Fruit fly (Drosophila melanogaster) whole organism, prepupa: ENCODE measurements around the gene M6.

Source experiments
- CG10669 ChIP-seq: fragments of 200-800 bp; sonication (Bioruptor generic); optimal IDR thresholded peaks from 3 replicates; lab custom pipeline; 2018; ENCODE audit warnings: missing biosample characterization, mild to moderate bottlenecking, missing genetic modification characterization, moderate library complexity
- CG11294 ChIP-seq: fragments of 200-800 bp; sonication (Bioruptor generic); IDR thresholded peaks from 2 replicates; pipeline ENCODE4 v1.3.6; 2022; ENCODE audit warnings: missing biosample characterization, missing genetic modification characterization
- CG11762 ChIP-seq: fragments of 200-800 bp; sonication (Bioruptor generic); optimal IDR thresholded peaks from 3 replicates; lab custom pipeline; 2016; ENCODE audit warnings: missing biosample characterization, missing genetic modification characterization; ENCODE audit not compliant: insufficient read depth
- CG11902 ChIP-seq: fragments of 200-800 bp; sonication (Bioruptor generic); optimal IDR thresholded peaks from 3 replicates; lab custom pipeline; 2016; ENCODE audit warnings: missing biosample characterization, missing genetic modification characterization
- CG1621 ChIP-seq: fragments of 200-800 bp; sonication (Bioruptor generic); optimal IDR thresholded peaks from 3 replicates; lab custom pipeline; 2018; ENCODE audit warnings: missing biosample characterization, mild to moderate bottlenecking, missing genetic modification characterization
- CG16779 ChIP-seq: fragments of 200-800 bp; sonication (Bioruptor generic); optimal IDR thresholded peaks from 3 replicates; lab custom pipeline; 2017; ENCODE audit warnings: missing biosample characterization, mild to moderate bottlenecking, missing genetic modification characterization
- CG32006 ChIP-seq: fragments of 200-800 bp; sonication (Bioruptor generic); optimal IDR thresholded peaks from 3 replicates; lab custom pipeline; 2017; ENCODE audit warnings: missing biosample characterization, mild to moderate bottlenecking, missing genetic modification characterization
- CG34406 ChIP-seq: fragments of 200-800 bp; sonication (Bioruptor generic); optimal IDR thresholded peaks from 3 replicates; lab custom pipeline; 2016; ENCODE audit warnings: missing biosample characterization, missing genetic modification characterization
- CG3919 ChIP-seq: fragments of 200-800 bp; sonication (Bioruptor generic); optimal IDR thresholded peaks from 3 replicates; lab custom pipeline; 2016; ENCODE audit warnings: missing biosample characterization, missing genetic modification characterization
- CG6163 ChIP-seq: fragments of 200-800 bp; sonication (Bioruptor generic); IDR thresholded peaks from 3 replicates; pipeline ENCODE4 v1.3.6; 2022; ENCODE audit warnings: missing biosample characterization, missing genetic modification characterization
- CG6792 ChIP-seq: fragments of 200-800 bp; sonication (Bioruptor generic); optimal IDR thresholded peaks from 3 replicates; lab custom pipeline; 2016; ENCODE audit warnings: missing biosample characterization, missing genetic modification characterization
- CG6808 ChIP-seq: fragments of 200-800 bp; sonication (Bioruptor generic); optimal IDR thresholded peaks from 3 replicates; lab custom pipeline; 2017; ENCODE audit warnings: missing biosample characterization, missing genetic modification characterization, mild to moderate bottlenecking, moderate library complexity, missing genetic modification reagents
- CG8119 ChIP-seq: fragments of 200-800 bp; sonication (Bioruptor generic); IDR thresholded peaks from 3 replicates; pipeline ENCODE4 v1.3.6; 2022; ENCODE audit warnings: missing biosample characterization, missing genetic modification characterization
- CG8319 ChIP-seq: fragments of 200-800 bp; sonication (Bioruptor generic); optimal IDR thresholded peaks from 3 replicates; lab custom pipeline; 2016; ENCODE audit warnings: missing biosample characterization, missing genetic modification characterization
- CG8632 ChIP-seq: fragments of 200-800 bp; sonication (Bioruptor generic); optimal IDR thresholded peaks from 3 replicates; lab custom pipeline; 2016; ENCODE audit warnings: missing biosample characterization, missing genetic modification characterization
- Eip78C ChIP-seq: fragments of 200-800 bp; sonication (Bioruptor generic); peaks from one replicate; lab custom pipeline; 2016; ENCODE audit warnings: missing biosample characterization, missing genetic modification characterization
- Eip93F ChIP-seq: fragments of 200-800 bp; sonication (Bioruptor generic); optimal IDR thresholded peaks from 2 replicates; lab custom pipeline; 2016; ENCODE audit warnings: missing biosample characterization, mild to moderate bottlenecking, missing genetic modification characterization
- Ets21C ChIP-seq: fragments of 200-800 bp; sonication (Bioruptor generic); optimal IDR thresholded peaks from 3 replicates; lab custom pipeline; 2016; ENCODE audit warnings: missing biosample characterization, missing genetic modification characterization
- Ets96B ChIP-seq: fragments of 200-800 bp; optimal IDR thresholded peaks from 2 replicates; lab custom pipeline; 2019; ENCODE audit warnings: missing biosample characterization, mild to moderate bottlenecking, missing genetic modification characterization, moderate library complexity
- Hr4 ChIP-seq: fragments of 200-800 bp; sonication (Bioruptor generic); optimal IDR thresholded peaks from 3 replicates; lab custom pipeline; 2016; ENCODE audit warnings: missing biosample characterization, missing genetic modification characterization
- Met ChIP-seq: fragments of 200-800 bp; sonication (Bioruptor generic); optimal IDR thresholded peaks from 3 replicates; lab custom pipeline; 2016; ENCODE audit warnings: missing biosample characterization, missing genetic modification characterization
- OdsH ChIP-seq: fragments of 200-800 bp; sonication (Bioruptor generic); optimal IDR thresholded peaks from 3 replicates; lab custom pipeline; 2016; ENCODE audit warnings: missing biosample characterization, missing genetic modification characterization
- Sox102F ChIP-seq: fragments of 200-800 bp; sonication (Bioruptor generic); optimal IDR thresholded peaks from 2 replicates; lab custom pipeline; 2016; ENCODE audit warnings: missing biosample characterization, mild to moderate bottlenecking, missing genetic modification characterization
- achi ChIP-seq: fragments of 200-800 bp; sonication (Bioruptor generic); optimal IDR thresholded peaks from 3 replicates; lab custom pipeline; 2016; ENCODE audit warnings: missing biosample characterization, missing genetic modification characterization
- acj6 ChIP-seq: fragments of 200-800 bp; sonication (Bioruptor generic); optimal IDR thresholded peaks from 3 replicates; lab custom pipeline; 2016; ENCODE audit warnings: missing biosample characterization, missing genetic modification characterization
- cyc ChIP-seq: fragments of 200-800 bp; sonication (Bioruptor generic); optimal IDR thresholded peaks from 3 replicates; lab custom pipeline; 2016; ENCODE audit warnings: missing biosample characterization, missing genetic modification characterization
- dac ChIP-seq: fragments of 200-800 bp; sonication (Bioruptor generic); optimal IDR thresholded peaks from 2 replicates; lab custom pipeline; 2017; ENCODE audit warnings: missing biosample characterization, mild to moderate bottlenecking, missing genetic modification characterization
- dsx ChIP-seq: fragments of 200-800 bp; optimal IDR thresholded peaks from 3 replicates; lab custom pipeline; 2019; ENCODE audit warnings: missing biosample characterization, mild to moderate bottlenecking, missing genetic modification characterization, moderate library complexity; ENCODE audit not compliant: poor library complexity, severe bottlenecking
- eg ChIP-seq: fragments of 200-800 bp; sonication (Bioruptor generic); IDR thresholded peaks from 3 replicates; pipeline ENCODE4 v1.3.6; 2022; ENCODE audit warnings: missing biosample characterization, missing genetic modification characterization
- fd59A ChIP-seq: fragments of 200-800 bp; sonication (Bioruptor generic); optimal IDR thresholded peaks from 2 replicates; lab custom pipeline; 2017; ENCODE audit warnings: missing biosample characterization, mild to moderate bottlenecking, missing genetic modification characterization, missing genetic modification reagents
- fd85E ChIP-seq: fragments of 200-800 bp; sonication (Bioruptor generic); optimal IDR thresholded peaks from 3 replicates; lab custom pipeline; 2016; ENCODE audit warnings: missing biosample characterization, missing genetic modification characterization
- fkh ChIP-seq: fragments of 200-800 bp; sonication (Bioruptor generic); optimal IDR thresholded peaks from 3 replicates; lab custom pipeline; 2017; ENCODE audit warnings: missing biosample characterization, mild to moderate bottlenecking, missing genetic modification characterization, moderate library complexity
- lz ChIP-seq: fragments of 200-800 bp; sonication (Bioruptor generic); optimal IDR thresholded peaks from 3 replicates; lab custom pipeline; 2016; ENCODE audit warnings: missing biosample characterization, missing genetic modification characterization
- salr ChIP-seq, 2 experiments: fragments of 200-800 bp; sonication (Bioruptor generic); optimal IDR thresholded peaks; 3 replicates each; lab custom pipeline; 2016 to 2018; ENCODE audit warnings: missing biosample characterization in 2 of 2, missing genetic modification characterization in 2 of 2, mild to moderate bottlenecking in 1 of 2
- ss ChIP-seq, 2 experiments: fragments of 200-800 bp; sonication (Bioruptor generic); optimal IDR thresholded peaks; 2 replicates in 1 of 2; 3 replicates in 1 of 2; lab custom pipeline; 2017 to 2018; ENCODE audit warnings: mild to moderate bottlenecking in 2 of 2, missing biosample characterization in 2 of 2, missing genetic modification characterization in 2 of 2, moderate library complexity in 1 of 2
- svp ChIP-seq: fragments of 200-800 bp; sonication (Bioruptor generic); peaks from one replicate; lab custom pipeline; 2016; ENCODE audit warnings: missing biosample characterization, missing genetic modification characterization
- topi ChIP-seq: fragments of 200-800 bp; sonication (Bioruptor generic); optimal IDR thresholded peaks from 3 replicates; lab custom pipeline; 2016; ENCODE audit warnings: missing biosample characterization, missing genetic modification characterization

The M6 gene

dm6 chr3L:21507354-21507928 is at the start of gene M6, which contains the start of gene Glg1 (continued):
- TF ChIP-seq eg (no peak; the same call in 1 of the 3 replicates), CG16779 (tag; lab: Kevin White, UChicago) (no peak), CG6792 (GFP tag; lab: Kevin White, UChicago) (peak; percentile 55), salr (GFP tag; optimal IDR thresholded peaks at IDR 0.05; lab: Kevin White, UChicago) (peak in 1 of 2 experiments; percentile 40), topi (GFP tag; lab: Kevin White, UChicago) (peak; percentile 73), CG3919 (no peak), Ets21C (GFP tag; lab: Kevin White, UChicago) (peak; percentile 61), CG8632 (GFP tag; lab: Kevin White, UChicago) (no peak), cyc (GFP tag; lab: Kevin White, UChicago) (peak; percentile 63)

dm6 chr3L:21458736-21459135 is 48.9 kb upstream of the M6 start:
- TF ChIP-seq CG11294 (GFP tag; lab: Robert Waterston, UW): no peak
- no peak for TF ChIP-seq dac (GFP tag; lab: Kevin White, UChicago)
- peak; percentile 22 for TF ChIP-seq fkh (GFP tag; lab: Kevin White, UChicago)
- TF ChIP-seq CG8119 (GFP tag; lab: Robert Waterston, UW): no peak
- no peak for TF ChIP-seq cyc (GFP tag; lab: Kevin White, UChicago)
- TF ChIP-seq CG16779 (tag; lab: Kevin White, UChicago): no peak

- TF ChIP-seq eg (no peak), CG34406 (GFP tag; lab: Kevin White, UChicago) (no peak), ss (GFP tag; optimal IDR thresholded peaks at IDR 0.05; lab: Kevin White, UChicago) (no peak), CG8319 (GFP tag; lab: Kevin White, UChicago) (no peak), fd85E (no peak), CG8632 (GFP tag; lab: Kevin White, UChicago) (no peak), CG11762 (GFP tag; lab: Kevin White, UChicago) (no peak), dsx (GFP tag; lab: Kevin White, UChicago) (peak; percentile 9), Ets96B (tag; lab: Kevin White, UChicago) (no peak), Hr4 (GFP tag; lab: Kevin White, UChicago) (no peak), OdsH (GFP tag; lab: Kevin White, UChicago) (no peak), fd59A (GFP tag; lab: Kevin White, UChicago) (no peak), CG1621 (tag; lab: Kevin White, UChicago) (peak; percentile 14), Eip93F (GFP tag; lab: Kevin White, UChicago) (no peak), CG6163 (GFP tag; lab: Robert Waterston, UW) (no peak), salr (GFP tag; optimal IDR thresholded peaks at IDR 0.05; lab: Kevin White, UChicago) (no peak), lz (GFP tag; lab: Kevin White, UChicago) (no peak)
These were observed 47.3 kb upstream of the M6 start for dm6 chr3L:21460149-21460873.

- TF ChIP-seq CG32006 (peak; percentile 4), CG6808 (GFP tag; lab: Kevin White, UChicago) (no peak), Eip78C (GFP tag; lab: Kevin White, UChicago) (peak; percentile 0), Ets96B (tag; lab: Kevin White, UChicago) (no peak), acj6 (GFP tag; lab: Kevin White, UChicago) (no peak)
- TF ChIP-seq, all 60 proteins: peak for 2
These were observed 44.8 kb upstream of the M6 start for dm6 chr3L:21462860-21463259.

DNA sequence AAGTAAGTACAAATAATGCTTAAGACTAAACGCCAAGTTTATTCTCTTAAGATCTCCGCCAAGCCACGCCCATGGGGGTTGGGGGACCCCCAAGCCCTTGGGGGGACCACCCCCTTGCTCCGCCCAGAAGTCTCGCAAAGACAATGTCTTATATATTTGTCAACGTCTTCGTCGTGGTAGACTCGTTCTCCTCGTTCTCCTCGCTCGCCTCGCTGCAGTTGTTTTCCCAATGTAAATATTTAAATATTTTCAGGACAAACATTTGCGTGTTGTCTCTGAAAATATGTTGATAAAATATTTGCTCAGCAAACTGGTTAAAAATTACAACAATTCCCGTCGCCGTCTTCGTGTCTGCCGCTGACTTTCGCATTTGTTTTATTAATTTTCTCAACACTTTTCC is 43.4 kb upstream of the M6 start:
- TF ChIP-seq svp (GFP tag; lab: Kevin White, UChicago) (peak; percentile 58), fkh (GFP tag; lab: Kevin White, UChicago) (peak; percentile 71), CG10669 (GFP tag; lab: Kevin White, UChicago) (peak; percentile 0), CG11902 (no peak), Sox102F (no peak), CG3919 (peak; percentile 50), Eip78C (GFP tag; lab: Kevin White, UChicago) (no peak), CG8632 (GFP tag; lab: Kevin White, UChicago) (peak; percentile 20), Met (peak; percentile 29), achi (no peak), topi (GFP tag; lab: Kevin White, UChicago) (peak; percentile 25), CG34406 (GFP tag; lab: Kevin White, UChicago) (peak; percentile 7), CG6163 (GFP tag; lab: Robert Waterston, UW) (no peak)
